Fruit fly (Drosophila melanogaster): ENCODE measurements around the gene Pitslre.

Pitslre gene

DNA sequence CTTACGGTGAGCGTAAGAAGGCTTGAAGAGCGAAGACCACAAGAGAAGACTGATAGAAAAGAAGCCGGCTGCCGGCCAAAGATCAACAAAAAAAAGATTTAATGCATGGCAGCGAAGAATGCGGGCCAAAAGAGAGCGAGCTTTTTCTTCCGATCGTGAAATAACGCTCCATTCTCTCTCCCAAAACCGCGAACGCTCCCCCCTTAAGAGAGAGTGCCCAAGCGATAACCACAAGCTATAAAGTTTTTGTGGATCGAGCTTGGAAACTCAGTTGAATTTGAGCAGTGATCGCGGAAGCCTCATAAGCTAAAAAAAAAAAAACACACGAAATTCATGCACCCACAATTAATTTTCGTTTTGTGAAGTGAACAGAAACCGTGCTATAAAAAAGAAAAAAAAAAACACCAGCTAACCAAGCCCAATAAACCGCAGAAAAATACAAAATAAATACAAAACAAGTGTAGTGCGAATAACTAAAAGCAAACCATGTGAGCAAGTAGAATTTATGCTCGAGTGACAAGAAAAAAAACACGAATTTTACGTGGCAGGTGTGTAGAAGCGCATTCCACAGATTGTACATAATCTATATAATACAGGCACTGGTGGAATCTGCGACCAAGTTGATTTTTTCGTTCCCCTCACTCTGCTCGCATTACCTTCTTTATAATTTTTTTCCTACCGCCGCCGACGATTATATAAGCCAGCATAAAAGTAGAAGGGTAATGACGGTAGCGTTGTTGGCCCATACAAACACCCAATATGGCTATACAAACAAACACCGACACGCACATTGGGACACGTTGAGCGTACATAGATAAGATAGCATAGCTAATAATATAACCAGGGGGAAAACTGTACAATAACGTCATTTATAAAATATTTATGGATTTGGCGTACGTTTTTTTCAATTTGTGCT, 40.7 kb upstream of the Pitslre start, which contains the start of gene CG13252 (continued):
- TF ChIP-seq CG1792 (GFP tag; optimal IDR thresholded peaks at IDR 0.05): peak; percentile 34
- TF ChIP-seq CG12744 (GFP tag; optimal IDR thresholded peaks at IDR 0.05): no peak
- peak; percentile 95; the same call in 3 of the 4 replicates for TF ChIP-seq chinmo (GFP tag; IDR thresholded peaks at IDR 0.05; ENCODE audit: partially characterized antibody)
- no peak for TF ChIP-seq nau (GFP tag; optimal IDR thresholded peaks at IDR 0.05)
- no peak for TF ChIP-seq Sry-δ (GFP tag; optimal IDR thresholded peaks at IDR 0.05)
- no peak for TF ChIP-seq CG33213 (GFP tag; optimal IDR thresholded peaks at IDR 0.05)
- no peak for TF ChIP-seq dmrt11E (tag; optimal IDR thresholded peaks at IDR 0.05)
- no peak for TF ChIP-seq Max (GFP tag; optimal IDR thresholded peaks at IDR 0.05)
- TF ChIP-seq Atf3 (GFP tag; optimal IDR thresholded peaks at IDR 0.05): no peak
- peak; percentile 7 for TF ChIP-seq Sox102F (GFP tag; optimal IDR thresholded peaks at IDR 0.05)
- no peak for TF ChIP-seq nom (GFP tag; optimal IDR thresholded peaks at IDR 0.05)
- no peak for TF ChIP-seq pum (GFP tag; optimal IDR thresholded peaks at IDR 0.05)
- no peak for TF ChIP-seq CG7372 (GFP tag; IDR thresholded peaks at IDR 0.05)
- TF ChIP-seq so (GFP tag; IDR thresholded peaks at IDR 0.05): no peak
- no peak for TF ChIP-seq croc (GFP tag; conservative IDR thresholded peaks at IDR 0.05)
- no peak for TF ChIP-seq Myb (GFP tag; optimal IDR thresholded peaks at IDR 0.05)
- TF ChIP-seq ATbp (GFP tag; optimal IDR thresholded peaks at IDR 0.05): peak; percentile 62
- peak; percentile 37 for TF ChIP-seq CG1603 (tag; optimal IDR thresholded peaks at IDR 0.05)
- no peak for TF ChIP-seq grn (GFP tag; optimal IDR thresholded peaks at IDR 0.05)
- TF ChIP-seq Gug (GFP tag; IDR thresholded peaks at IDR 0.05): no peak
- TF ChIP-seq sqz (GFP tag; optimal IDR thresholded peaks at IDR 0.05): peak; percentile 51
- TF ChIP-seq CG31388 (GFP tag; optimal IDR thresholded peaks at IDR 0.05): no peak
- TF ChIP-seq nmo (GFP tag; optimal IDR thresholded peaks at IDR 0.05): no peak
- TF ChIP-seq Oaz (GFP tag; IDR thresholded peaks at IDR 0.05): no peak
- TF ChIP-seq CG2116 (GFP tag; optimal IDR thresholded peaks at IDR 0.05): peak; percentile 26
- TF ChIP-seq pros (GFP tag; optimal IDR thresholded peaks at IDR 0.05): no peak
- no peak for TF ChIP-seq D19A (tag; optimal IDR thresholded peaks at IDR 0.05)
- TF ChIP-seq Nf-YC (tag; optimal IDR thresholded peaks at IDR 0.05): no peak
- TF ChIP-seq CG9876 (GFP tag; optimal IDR thresholded peaks at IDR 0.05): no peak
- TF ChIP-seq CG14014 (GFP tag; IDR thresholded peaks at IDR 0.05): peak; percentile 42; the same call in 1 of the 2 replicates
- TF ChIP-seq Sox100B (GFP tag; optimal IDR thresholded peaks at IDR 0.05): peak; percentile 32
- TF ChIP-seq CG32532 (GFP tag; IDR thresholded peaks at IDR 0.05): peak; percentile 34; the same call in 1 of the 2 replicates
- no peak for TF ChIP-seq disco-r (GFP tag; optimal IDR thresholded peaks at IDR 0.05)
- no peak for TF ChIP-seq E2f1 (GFP tag; IDR thresholded peaks at IDR 0.05)
- TF ChIP-seq CG10462 (GFP tag; optimal IDR thresholded peaks at IDR 0.05): no peak
- no peak for TF ChIP-seq Abd-B (GFP tag; optimal IDR thresholded peaks at IDR 0.05)
- TF ChIP-seq CG13123 (GFP tag; optimal IDR thresholded peaks at IDR 0.05): no peak
- TF ChIP-seq danr (GFP tag; IDR thresholded peaks at IDR 0.05): no peak
- TF ChIP-seq CG43689 (GFP tag; IDR thresholded peaks at IDR 0.05): no peak
- no peak for TF ChIP-seq CG8478 (optimal IDR thresholded peaks at IDR 0.05)
- no peak for TF ChIP-seq sna (GFP tag; IDR thresholded peaks at IDR 0.05; ENCODE audit: partially characterized antibody)
- TF ChIP-seq CG34224 (GFP tag; IDR thresholded peaks at IDR 0.05; ENCODE audit: partially characterized antibody): peak; percentile 51; the same call in 1 of the 3 replicates
- TF ChIP-seq CG2889 (GFP tag; IDR thresholded peaks at IDR 0.05): no peak
- TF ChIP-seq zen (tag; optimal IDR thresholded peaks at IDR 0.05): no peak
- TF ChIP-seq Rx (GFP tag; IDR thresholded peaks at IDR 0.05): no peak
- peak; percentile 42; the same call in 1 of the 2 replicates for TF ChIP-seq CG14441 (GFP tag; IDR thresholded peaks at IDR 0.05)
- no peak for TF ChIP-seq mld (GFP tag; IDR thresholded peaks at IDR 0.05; ENCODE audit: partially characterized antibody)
- TF ChIP-seq Scr (GFP tag; IDR thresholded peaks at IDR 0.05; ENCODE audit: partially characterized antibody): no peak
- TF ChIP-seq CG34376 (GFP tag; optimal IDR thresholded peaks at IDR 0.05): no peak

Measured in whole organism, embryonic.